Worm (Caenorhabditis elegans) whole organism, dauer: ENCODE results near the gene C50F4.6.

Source experiments
- unc-62 ChIP-seq: sonication (generic microtip); optimal IDR thresholded peaks from 2 replicates; lab custom pipeline; 2017; ENCODE audit warnings: missing biosample characterization, missing genetic modification reagents, missing genetic modification characterization

Gene C50F4.6

ce11 chrV:9531477-9531876 lies 14.4 kb upstream of the C50F4.6 start, which contains the start of the genes C50F4.10 and pfk-1.2:
Gene C50F4.10, minus strand, starts transcription at chrV:9531577.
Gene pfk-1.2, plus strand, starts transcription at chrV:9531801.
- no peak for TF ChIP-seq unc-62 (GFP tag; lab: Kevin White, UChicago)

ce11 chrV:9534621-9535020 lies 11.3 kb upstream of the C50F4.6 start, which contains the start of gene tag-329:
Gene tag-329, plus strand, starts transcription at chrV:9534921.
- TF ChIP-seq unc-62 (GFP tag; lab: Kevin White, UChicago), result no peak

- TF ChIP-seq unc-62 (GFP tag; lab: Kevin White, UChicago), result no peak
These were observed 9.4 kb upstream of the C50F4.6 start, which contains the start of gene C50F4.4 for ce11 chrV:9536505-9536904. Gene C50F4.4, plus strand, starts transcription at chrV:9536771.

- no peak for TF ChIP-seq unc-62 (GFP tag; lab: Kevin White, UChicago)
These were observed 6.3 kb upstream of the C50F4.6 start, which contains the start of gene C50F4.12 for ce11 chrV:9539638-9540037. Gene C50F4.12, minus strand, starts transcription at chrV:9539738.

- TF ChIP-seq unc-62 (GFP tag; lab: Kevin White, UChicago), result no peak
These were observed 4.4 kb upstream of the C50F4.6 start, which contains the start of gene C50F4.16 for ce11 chrV:9541506-9541905. Gene C50F4.16, minus strand, starts transcription at chrV:9541606.

ce11 chrV:9544176-9544632 lies 1.7 kb upstream of the C50F4.6 start, which contains the start of gene mdf-1:
Gene mdf-1, minus strand, starts transcription at chrV:9544226.
- no peak for TF ChIP-seq unc-62 (GFP tag; lab: Kevin White, UChicago)

ce11 chrV:9545238-9545709 lies 618 bp upstream of the C50F4.6 start, which contains the start of the genes his-35 and his-41:
Gene his-35, minus strand, starts transcription at chrV:9545288.
Gene his-41, plus strand, starts transcription at chrV:9545536.
- TF ChIP-seq unc-62 (GFP tag; lab: Kevin White, UChicago), result no peak

- TF ChIP-seq unc-62 (GFP tag; lab: Kevin White, UChicago), result no peak
These were observed 973 bp downstream of the C50F4.6 start, which contains the start of gene his-37 for ce11 chrV:9546860-9547269. Gene his-37, plus strand, starts transcription at chrV:9547105.

- no peak for TF ChIP-seq unc-62 (GFP tag; lab: Kevin White, UChicago)
These were observed 3.6 kb downstream of the C50F4.6 start, which contains the start of gene nstp-10 for ce11 chrV:9549459-9549858. Gene nstp-10, minus strand, starts transcription at chrV:9549836.

- TF ChIP-seq unc-62 (GFP tag; lab: Kevin White, UChicago), result no peak
These were observed 4.4 kb downstream of the C50F4.6 start, which contains the start of gene ehbp-1 for ce11 chrV:9550313-9550712. Gene ehbp-1, plus strand, starts transcription at chrV:9550644.

- TF ChIP-seq unc-62 (GFP tag; lab: Kevin White, UChicago), result no peak
These were observed 10.8 kb downstream of the C50F4.6 start for ce11 chrV:9556668-9557067.

ce11 chrV:9561624-9562179 lies 15.8 kb downstream of the C50F4.6 start, which contains the start of gene rgef-1:
Gene rgef-1, minus strand, starts transcription at chrV:9561674.
- no peak for TF ChIP-seq unc-62 (GFP tag; lab: Kevin White, UChicago)

- no peak for TF ChIP-seq unc-62 (GFP tag; lab: Kevin White, UChicago)
These were observed 17.7 kb downstream of the C50F4.6 start for ce11 chrV:9563585-9563984.

- no peak for TF ChIP-seq unc-62 (GFP tag; lab: Kevin White, UChicago)
These were observed 22.8 kb downstream of the C50F4.6 start, which contains the start of gene F25B3.4 for ce11 chrV:9568707-9569106. Gene F25B3.4, minus strand, starts transcription at chrV:9568807.

- TF ChIP-seq unc-62 (GFP tag; lab: Kevin White, UChicago), result no peak
These were observed 24.3 kb downstream of the C50F4.6 start, which contains the start of gene F25B3.5 for ce11 chrV:9570197-9570596. Gene F25B3.5, minus strand, starts transcription at chrV:9570297.

- TF ChIP-seq unc-62 (GFP tag; lab: Kevin White, UChicago), result no peak
These were observed 25.2 kb downstream of the C50F4.6 start for ce11 chrV:9571056-9571455.
